Worm (Caenorhabditis elegans): ENCODE data around the gene ZK402.1.
A peak's percentile ranks its signal among the peaks of the same experiment; 100 is the strongest.

Gene ZK402.1

ce11 chrX:1386893-1387367 is 17.1 kb upstream of the ZK402.1 start, which contains the start of gene F56C3.1:
Gene F56C3.1, plus strand, starts transcription at chrX:1387317.
- TF ChIP-seq sdc-2 (tag; optimal IDR thresholded peaks at IDR 0.05) (peak; percentile 93), elt-2 (tag; optimal IDR thresholded peaks at IDR 0.05) (no peak)

- TF ChIP-seq hlh-13 (GFP tag; optimal IDR thresholded peaks at IDR 0.05) (no peak), hlh-30 (tag; optimal IDR thresholded peaks at IDR 0.05; ENCODE audit: insufficient read depth) (peak; percentile 73), ceh-31 (tag; optimal IDR thresholded peaks at IDR 0.05) (peak; percentile 44), nfya-1 (tag; optimal IDR thresholded peaks at IDR 0.05) (peak; percentile 19), fax-1 (tag; optimal IDR thresholded peaks at IDR 0.05) (no peak), fkh-10 (GFP tag; optimal IDR thresholded peaks at IDR 0.05) (no peak), unc-42 (tag; optimal IDR thresholded peaks at IDR 0.05) (peak; percentile 50), tbx-2 (tag; optimal IDR thresholded peaks at IDR 0.05) (no peak), pha-4 (tag; optimal IDR thresholded peaks at IDR 0.05) (no peak), sdc-2 (tag; optimal IDR thresholded peaks at IDR 0.05) (peak; percentile 98)
Observed at ce11 chrX:1389382-1389983, 14.6 kb upstream of the ZK402.1 start.

- TF ChIP-seq pha-4 (tag; optimal IDR thresholded peaks at IDR 0.05) (no peak), sox-4 (tag; optimal IDR thresholded peaks at IDR 0.05) (no peak), K09A11.1 (tag; optimal IDR thresholded peaks at IDR 0.05; ENCODE audit: insufficient read depth) (no peak), pag-3 (tag; optimal IDR thresholded peaks at IDR 0.05; ENCODE audit: borderline replicate concordance) (no peak), ceh-18 (tag; optimal IDR thresholded peaks at IDR 0.05) (no peak), hlh-8 (tag; optimal IDR thresholded peaks at IDR 0.05) (no peak), unc-42 (tag; optimal IDR thresholded peaks at IDR 0.05) (no peak)
Observed at ce11 chrX:1393891-1394290, 10.2 kb upstream of the ZK402.1 start, which contains the start of gene F56C3.9. Gene F56C3.9, minus strand, starts transcription at chrX:1393991.

ce11 chrX:1394437-1394836 is 9.6 kb upstream of the ZK402.1 start:
- no peak for TF ChIP-seq dmd-4 (tag; optimal IDR thresholded peaks at IDR 0.05; ENCODE audit: borderline replicate concordance)
- no peak for TF ChIP-seq ceh-24 (tag; optimal IDR thresholded peaks at IDR 0.05)
- TF ChIP-seq eyg-1 (tag; optimal IDR thresholded peaks at IDR 0.05) = no peak
- TF ChIP-seq unc-3 (GFP tag; conservative IDR thresholded peaks at IDR 0.05) = no peak
- no peak for TF ChIP-seq unc-3 (tag; optimal IDR thresholded peaks at IDR 0.05)
- no peak for TF ChIP-seq fkh-6 (tag; optimal IDR thresholded peaks at IDR 0.05)
- TF ChIP-seq ceh-19 (GFP tag; optimal IDR thresholded peaks at IDR 0.05) = no peak
- no peak for TF ChIP-seq unc-86 (tag; optimal IDR thresholded peaks at IDR 0.05)
- TF ChIP-seq nhr-232 (tag; optimal IDR thresholded peaks at IDR 0.05) = no peak
- no peak for TF ChIP-seq npax-4 (tag; optimal IDR thresholded peaks at IDR 0.05)
- no peak for TF ChIP-seq ceh-48 (tag; optimal IDR thresholded peaks at IDR 0.05)
- TF ChIP-seq elt-2 (tag; optimal IDR thresholded peaks at IDR 0.05) = no peak
- TF ChIP-seq fkh-10 (GFP tag; optimal IDR thresholded peaks at IDR 0.05) = no peak
- no peak for TF ChIP-seq pha-4 (tag; optimal IDR thresholded peaks at IDR 0.05)
- no peak for TF ChIP-seq elt-4 (tag; optimal IDR thresholded peaks at IDR 0.05)
- TF ChIP-seq rnt-1 (tag; optimal IDR thresholded peaks at IDR 0.05) = no peak
- TF ChIP-seq ahr-1 (tag; optimal IDR thresholded peaks at IDR 0.05) = no peak
- TF ChIP-seq tbx-7 (tag; optimal IDR thresholded peaks at IDR 0.05) = no peak
- TF ChIP-seq sox-4 (tag; optimal IDR thresholded peaks at IDR 0.05) = no peak
- no peak for TF ChIP-seq syd-9 (tag; optimal IDR thresholded peaks at IDR 0.05)

- TF ChIP-seq ets-4 (tag; optimal IDR thresholded peaks at IDR 0.05) (no peak), nfya-1 (tag; optimal IDR thresholded peaks at IDR 0.05) (no peak), pha-2 (tag; optimal IDR thresholded peaks at IDR 0.05) (no peak), Y22D7AL.16 (tag; optimal IDR thresholded peaks at IDR 0.05) (no peak), fax-1 (tag; optimal IDR thresholded peaks at IDR 0.05) (no peak), F13H6.1 (tag; optimal IDR thresholded peaks at IDR 0.05) (no peak), rnt-1 (tag; optimal IDR thresholded peaks at IDR 0.05) (no peak), ceh-14 (tag; optimal IDR thresholded peaks at IDR 0.05) (no peak)
Observed at ce11 chrX:1395793-1396192, 8.3 kb upstream of the ZK402.1 start.

All from whole organism, late embryonic.